Fruit fly (Drosophila melanogaster): ENCODE measurements around the gene Gss2.

Gss2 gene

DNA sequence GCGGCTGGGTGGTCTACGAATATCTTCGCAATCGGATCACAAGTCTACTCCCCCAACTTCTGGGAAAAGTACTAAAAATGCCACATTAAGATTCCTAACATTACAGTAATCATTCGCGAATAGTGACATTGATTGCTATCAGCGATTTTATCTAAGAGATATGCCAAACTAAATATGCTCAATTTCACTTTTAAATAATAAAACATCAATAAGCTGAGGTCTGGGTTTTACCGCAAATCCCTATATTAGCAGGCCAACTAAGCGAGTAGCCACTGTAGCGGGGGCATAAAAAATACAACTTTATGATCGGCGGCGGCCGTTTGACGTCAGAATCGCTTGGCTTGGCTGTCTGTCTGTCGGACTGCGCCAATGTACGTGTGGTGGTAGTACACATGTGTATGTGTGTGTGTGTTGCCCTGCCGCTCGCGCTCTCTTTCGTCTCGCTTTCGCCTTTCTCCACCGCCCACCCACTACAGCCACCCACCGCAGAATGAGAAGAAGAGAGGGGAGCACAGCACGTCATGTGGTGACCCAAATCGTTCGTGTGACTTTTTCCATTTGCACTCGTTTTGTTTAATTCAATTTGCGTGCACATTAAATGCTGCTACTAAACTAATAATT lies 19.1 kb upstream of the Gss2 start (continued):
- TF ChIP-seq slbo (GFP tag; IDR thresholded peaks at IDR 0.05) (peak; percentile 98), Abd-B (GFP tag; optimal IDR thresholded peaks at IDR 0.05) (peak; percentile 99), CG9817 (tag; optimal IDR thresholded peaks at IDR 0.05) (peak; percentile 98), CG9727 (GFP tag; optimal IDR thresholded peaks at IDR 0.05) (peak; percentile 91), CG1792 (GFP tag; optimal IDR thresholded peaks at IDR 0.05) (peak; percentile 81), Hr51 (GFP tag; optimal IDR thresholded peaks at IDR 0.05) (peak; percentile 94 to 95), croc (GFP tag; conservative IDR thresholded peaks at IDR 0.05) (peak; percentile 88), h (optimal IDR thresholded peaks at IDR 0.05) (no peak), CG17359 (tag; optimal IDR thresholded peaks at IDR 0.05) (peak; percentile 94), CG32772 (GFP tag; IDR thresholded peaks at IDR 0.05) (peak; percentile 97), ATbp (GFP tag; optimal IDR thresholded peaks at IDR 0.05) (peak; percentile 96), CG3407 (GFP tag; optimal IDR thresholded peaks at IDR 0.05) (peak; percentile 90), CG10462 (GFP tag; optimal IDR thresholded peaks at IDR 0.05) (peak; percentile 89), B-H1 (GFP tag; IDR thresholded peaks at IDR 0.05) (peak; percentile 93), CG8765 (GFP tag; IDR thresholded peaks at IDR 0.05) (peak; percentile 83), CG7556 (GFP tag; optimal IDR thresholded peaks at IDR 0.05) (peak; percentile 92), CG6791 (GFP tag; IDR thresholded peaks at IDR 0.05; ENCODE audit: partially characterized antibody) (no peak), sisA (GFP tag; IDR thresholded peaks at IDR 0.05) (peak; percentile 94), bsh (GFP tag; optimal IDR thresholded peaks at IDR 0.05) (peak; percentile 56 to 97), CG43689 (GFP tag; IDR thresholded peaks at IDR 0.05) (peak; percentile 94), CG30431 (GFP tag; optimal IDR thresholded peaks at IDR 0.05) (peak; percentile 89), ken (GFP tag; IDR thresholded peaks at IDR 0.05) (peak; percentile 97), CG5953 (GFP tag; IDR thresholded peaks at IDR 0.05) (peak; percentile 93), CG12942 (GFP tag; optimal IDR thresholded peaks at IDR 0.05) (peak; percentile 93), CG1602 (GFP tag; optimal IDR thresholded peaks at IDR 0.05) (peak; percentile 91), Blimp-1 (GFP tag; optimal IDR thresholded peaks at IDR 0.05) (peak; percentile 88), sima (GFP tag; optimal IDR thresholded peaks at IDR 0.05) (peak; percentile 79), CG10321 (GFP tag; IDR thresholded peaks at IDR 0.05) (peak; percentile 72), CG2889 (GFP tag; IDR thresholded peaks at IDR 0.05) (peak; percentile 96), Deaf1 (tag; optimal IDR thresholded peaks at IDR 0.05) (peak; percentile 69), CG7987 (GFP tag; optimal IDR thresholded peaks at IDR 0.05) (peak; percentile 83), CG15011 (GFP tag; optimal IDR thresholded peaks at IDR 0.05) (peak; percentile 82), BtbVII (GFP tag; optimal IDR thresholded peaks at IDR 0.05) (peak; percentile 90), CG33557 (GFP tag; optimal IDR thresholded peaks at IDR 0.05) (peak; percentile 70), CG1233 (GFP tag; optimal IDR thresholded peaks at IDR 0.05) (peak; percentile 90), CG12744 (GFP tag; optimal IDR thresholded peaks at IDR 0.05) (peak; percentile 88), bigmax (GFP tag; optimal IDR thresholded peaks at IDR 0.05) (peak; percentile 37), CG11695 (GFP tag; IDR thresholded peaks at IDR 0.05) (peak; percentile 93), CrebB (tag; optimal IDR thresholded peaks at IDR 0.05) (peak; percentile 95), CG8359 (GFP tag; optimal IDR thresholded peaks at IDR 0.05; ENCODE audit: borderline replicate concordance) (peak; percentile 70), CG4328 (GFP tag; optimal IDR thresholded peaks at IDR 0.05) (peak; percentile 87), ara (GFP tag; IDR thresholded peaks at IDR 0.05) (peak; percentile 94), HmgZ (tag; optimal IDR thresholded peaks at IDR 0.05) (peak; percentile 97), kay (GFP tag; optimal IDR thresholded peaks at IDR 0.05) (peak; percentile 92), dmrt11E (tag; optimal IDR thresholded peaks at IDR 0.05) (peak; percentile 75), lov (optimal IDR thresholded peaks at IDR 0.05) (no peak), lov (GFP tag; IDR thresholded peaks at IDR 0.05) (peak; percentile 92), nerfin-2 (GFP tag; IDR thresholded peaks at IDR 0.05; ENCODE audit: partially characterized antibody) (no peak), pfk (GFP tag; optimal IDR thresholded peaks at IDR 0.05) (peak; percentile 7), CG34422 (GFP tag; IDR thresholded peaks at IDR 0.05) (peak; percentile 96)
